Fruit fly (Drosophila melanogaster) whole organism, embryonic: ENCODE data around the gene CG15263.

Experiments used
- CG12219 ChIP-seq: fragments of 200-800 bp; sonication (Bioruptor generic); optimal IDR thresholded peaks from 3 replicates; lab custom pipeline; 2018; ENCODE audit warnings: missing biosample characterization, mild to moderate bottlenecking, missing genetic modification characterization
- CG12299 ChIP-seq: fragments of 200-800 bp; sonication (Bioruptor generic); optimal IDR thresholded peaks from 2 replicates; lab custom pipeline; 2018; ENCODE audit warnings: missing biosample characterization, mild to moderate bottlenecking, missing genetic modification characterization
- CG13287 ChIP-seq: fragments of 200-800 bp; sonication (Bioruptor generic); IDR thresholded peaks from 2 replicates; pipeline ENCODE4 v1.3.6; 2022; ENCODE audit warnings: missing biosample characterization, missing genetic modification characterization; ENCODE audit not compliant: partially characterized antibody
- CG14860 ChIP-seq: fragments of 200-800 bp; sonication (Bioruptor generic); IDR thresholded peaks from 3 replicates; pipeline ENCODE4 v1.3.6; 2022; ENCODE audit warnings: missing biosample characterization, missing genetic modification characterization; ENCODE audit not compliant: partially characterized antibody
- CG15479 ChIP-seq: fragments of 200-800 bp; sonication (Bioruptor generic); optimal IDR thresholded peaks from 3 replicates; lab custom pipeline; 2019; ENCODE audit warnings: missing biosample characterization, mild to moderate bottlenecking, missing genetic modification characterization, moderate library complexity
- CG16779 ChIP-seq: fragments of 200-800 bp; sonication (Bioruptor generic); IDR thresholded peaks from 2 replicates; pipeline ENCODE4 v1.3.6; 2022; ENCODE audit warnings: missing biosample characterization, missing genetic modification characterization
- CG30431 ChIP-seq: fragments of 200-800 bp; sonication (Bioruptor generic); optimal IDR thresholded peaks from 2 replicates; lab custom pipeline; 2017; ENCODE audit warnings: missing biosample characterization, missing genetic modification characterization
- CG3163 ChIP-seq: fragments of 200-800 bp; sonication (Bioruptor generic); optimal IDR thresholded peaks from 3 replicates; lab custom pipeline; 2016; ENCODE audit warnings: missing biosample characterization, missing genetic modification characterization
- CG34224 ChIP-seq: fragments of 200-800 bp; sonication (Bioruptor generic); IDR thresholded peaks from 3 replicates; pipeline ENCODE4 v1.3.6; 2022; ENCODE audit warnings: missing biosample characterization, missing genetic modification characterization; ENCODE audit not compliant: partially characterized antibody
- CG4404 ChIP-seq: fragments of 200-800 bp; sonication (Bioruptor generic); IDR thresholded peaks from 2 replicates; pipeline ENCODE4 v1.3.6; 2022; ENCODE audit warnings: missing biosample characterization, missing genetic modification characterization
- CG6791 ChIP-seq: fragments of 200-800 bp; sonication (Bioruptor generic); IDR thresholded peaks from 3 replicates; pipeline ENCODE4 v1.3.6; 2022; ENCODE audit warnings: missing biosample characterization, missing genetic modification characterization; ENCODE audit not compliant: partially characterized antibody
- CG7271 ChIP-seq: fragments of 200-800 bp; sonication (Bioruptor generic); optimal IDR thresholded peaks from 2 replicates; lab custom pipeline; 2018; ENCODE audit warnings: missing biosample characterization, mild to moderate bottlenecking, missing genetic modification characterization, moderate library complexity
- Deaf1 ChIP-seq: fragments of 200-800 bp; optimal IDR thresholded peaks from 3 replicates; lab custom pipeline; 2019; ENCODE audit warnings: missing biosample characterization, mild to moderate bottlenecking, missing genetic modification characterization, moderate library complexity
- Dll ChIP-seq: fragments of 200-800 bp; sonication (Bioruptor generic); IDR thresholded peaks from 4 replicates; pipeline ENCODE4 v1.3.6; 2022; ENCODE audit warnings: missing biosample characterization, missing genetic modification characterization; ENCODE audit not compliant: partially characterized antibody
- HLHmδ ChIP-seq: fragments of 200-800 bp; sonication (Bioruptor generic); optimal IDR thresholded peaks from 2 replicates; lab custom pipeline; 2018; ENCODE audit warnings: missing biosample characterization, mild to moderate bottlenecking, missing genetic modification characterization, moderate library complexity
- Med ChIP-seq: fragments of 200-800 bp; sonication (Bioruptor generic); peaks from one replicate; lab custom pipeline; 2016; ENCODE audit warnings: missing biosample characterization, missing genetic modification characterization, mild to moderate bottlenecking, inconsistent platforms, moderate library complexity
- NC2α ChIP-seq: fragments of 200-800 bp; sonication (Bioruptor generic); optimal IDR thresholded peaks from 2 replicates; lab custom pipeline; 2016; ENCODE audit warnings: missing biosample characterization, missing genetic modification characterization
- NC2β ChIP-seq: fragments of 200-800 bp; sonication (Bioruptor generic); optimal IDR thresholded peaks from 2 replicates; lab custom pipeline; 2016; ENCODE audit warnings: missing biosample characterization, missing genetic modification characterization
- Nf-YC ChIP-seq: fragments of 200-800 bp; optimal IDR thresholded peaks from 3 replicates; lab custom pipeline; 2019; ENCODE audit warnings: missing biosample characterization, mild to moderate bottlenecking, missing genetic modification characterization, moderate library complexity
- Scr ChIP-seq: fragments of 200-800 bp; sonication (Bioruptor generic); IDR thresholded peaks from 2 replicates; pipeline ENCODE4 v1.3.6; 2022; ENCODE audit warnings: missing biosample characterization, missing genetic modification characterization; ENCODE audit not compliant: partially characterized antibody
- Six4 ChIP-seq: fragments of 200-800 bp; sonication (Bioruptor generic); optimal IDR thresholded peaks from 2 replicates; lab custom pipeline; 2016; ENCODE audit warnings: missing biosample characterization, missing genetic modification characterization
- Stat92E ChIP-seq, 3 experiments: fragments of >200 bp in 2 of 3; fragments of 200-800 bp in 1 of 3; sonication (Bioruptor generic) in 1 of 3; optimal IDR thresholded peaks; 2 replicates each; lab custom pipeline; 2017 to 2019; ENCODE audit warnings: missing biosample characterization in 3 of 3, missing genetic modification characterization in 3 of 3, mild to moderate bottlenecking in 1 of 3, moderate library complexity in 1 of 3
- Tbp ChIP-seq: fragments of >200 bp; optimal IDR thresholded peaks from 2 replicates; lab custom pipeline; 2018; ENCODE audit warnings: missing biosample characterization, missing genetic modification characterization
- ara ChIP-seq: fragments of 200-800 bp; sonication (Bioruptor generic); IDR thresholded peaks from 2 replicates; pipeline ENCODE4 v1.3.6; 2022; ENCODE audit warnings: missing biosample characterization, missing genetic modification characterization
- ato ChIP-seq: fragments of 200-800 bp; sonication (Bioruptor generic); IDR thresholded peaks from 2 replicates; pipeline ENCODE4 v1.3.6; 2022; ENCODE audit warnings: missing biosample characterization, missing genetic modification characterization; ENCODE audit not compliant: partially characterized antibody
- cad ChIP-seq: fragments of >200 bp; optimal IDR thresholded peaks from 2 replicates; lab custom pipeline; 2017; ENCODE audit warnings: missing biosample characterization, missing genetic modification characterization
- cg ChIP-seq: fragments of 200-800 bp; sonication (Bioruptor generic); optimal IDR thresholded peaks from 3 replicates; lab custom pipeline; 2019; ENCODE audit warnings: missing biosample characterization, mild to moderate bottlenecking, missing genetic modification characterization, moderate library complexity
- chm ChIP-seq: fragments of 200-800 bp; sonication (Bioruptor generic); IDR thresholded peaks from 2 replicates; pipeline ENCODE4 v1.3.6; 2022; ENCODE audit warnings: missing biosample characterization, missing genetic modification characterization
- ci ChIP-seq: fragments of 200-800 bp; sonication (Bioruptor generic); IDR thresholded peaks from 3 replicates; pipeline ENCODE4 v1.3.6; 2022; ENCODE audit warnings: missing biosample characterization, missing genetic modification characterization
- crol ChIP-seq: fragments of 200-800 bp; sonication (Bioruptor generic); IDR thresholded peaks from 2 replicates; pipeline ENCODE4 v1.3.6; 2022; ENCODE audit warnings: missing biosample characterization, missing genetic modification characterization
- cwo ChIP-seq: fragments of 200-800 bp; sonication (Bioruptor generic); optimal IDR thresholded peaks from 3 replicates; lab custom pipeline; 2017; ENCODE audit warnings: missing biosample characterization, missing genetic modification characterization, mild to moderate bottlenecking, moderate library complexity, missing genetic modification reagents
- en ChIP-seq: fragments of 200-800 bp; sonication (Bioruptor generic); optimal IDR thresholded peaks from 2 replicates; lab custom pipeline; 2016; ENCODE audit warnings: missing biosample characterization, missing genetic modification characterization
- her ChIP-seq: fragments of 200-800 bp; sonication (Bioruptor generic); optimal IDR thresholded peaks from 2 replicates; lab custom pipeline; 2016; ENCODE audit warnings: missing biosample characterization, missing genetic modification characterization
- hkb ChIP-seq, 2 experiments: fragments of 200-800 bp in 1 of 2; fragments of >200 bp in 1 of 2; sonication (Bioruptor generic) in 1 of 2; IDR thresholded peaks in 1 of 2; optimal IDR thresholded peaks in 1 of 2; 2 replicates each; pipeline versions ENCODE4 v1.3.6 to Lab custom; 2017 to 2022; ENCODE audit warnings: missing biosample characterization in 1 of 2, missing genetic modification characterization in 1 of 2
- insv ChIP-seq, 2 experiments: fragments of 200-800 bp; sonication (Bioruptor generic); optimal IDR thresholded peaks; 3 replicates each; lab custom pipeline; 2016 to 2018; ENCODE audit warnings: missing biosample characterization in 2 of 2, missing genetic modification characterization in 2 of 2
- jing ChIP-seq: fragments of 200-800 bp; sonication (Bioruptor generic); optimal IDR thresholded peaks from 2 replicates; lab custom pipeline; 2018; ENCODE audit warnings: missing biosample characterization, mild to moderate bottlenecking, missing genetic modification characterization
- kni ChIP-seq: fragments of 200-800 bp; sonication (Bioruptor generic); optimal IDR thresholded peaks from 3 replicates; lab custom pipeline; 2017; ENCODE audit warnings: mild to moderate bottlenecking, missing biosample characterization, missing genetic modification reagents, missing genetic modification characterization
- luna ChIP-seq: fragments of 200-800 bp; sonication (Bioruptor generic); optimal IDR thresholded peaks from 2 replicates; lab custom pipeline; 2016; ENCODE audit warnings: missing biosample characterization, missing genetic modification characterization
- nerfin-1 ChIP-seq: fragments of 200-800 bp; sonication (Bioruptor generic); optimal IDR thresholded peaks from 3 replicates; lab custom pipeline; 2019; ENCODE audit warnings: missing biosample characterization, mild to moderate bottlenecking, missing genetic modification characterization, moderate library complexity
- onecut ChIP-seq: fragments of 200-800 bp; sonication (Bioruptor generic); IDR thresholded peaks from 2 replicates; pipeline ENCODE4 v1.3.6; 2022; ENCODE audit warnings: missing biosample characterization, missing genetic modification characterization
- peb ChIP-seq: fragments of 200-800 bp; sonication (Bioruptor generic); IDR thresholded peaks from 2 replicates; pipeline ENCODE4 v1.3.6; 2022; ENCODE audit warnings: missing biosample characterization, missing genetic modification characterization
- pros ChIP-seq: fragments of 200-800 bp; sonication (Bioruptor generic); optimal IDR thresholded peaks from 3 replicates; lab custom pipeline; 2019; ENCODE audit warnings: missing biosample characterization, mild to moderate bottlenecking, missing genetic modification characterization, moderate library complexity
- scrt ChIP-seq: fragments of 200-800 bp; sonication (Bioruptor generic); optimal IDR thresholded peaks from 2 replicates; lab custom pipeline; 2018; ENCODE audit warnings: missing biosample characterization, mild to moderate bottlenecking, missing genetic modification characterization, moderate library complexity
- sens ChIP-seq: fragments of 200-800 bp; sonication (Bioruptor generic); peaks from one replicate; lab custom pipeline; 2016; ENCODE audit warnings: missing biosample characterization, missing genetic modification characterization
- sob ChIP-seq: fragments of 200-800 bp; sonication (Bioruptor generic); IDR thresholded peaks from 2 replicates; pipeline ENCODE4 v1.3.6; 2022; ENCODE audit warnings: missing biosample characterization, missing genetic modification characterization
- tll ChIP-seq, 2 experiments: fragments of 200-800 bp in 1 of 2; fragments of >200 bp in 1 of 2; sonication (Bioruptor generic) in 1 of 2; optimal IDR thresholded peaks; 2 replicates each; lab custom pipeline; 2017 to 2019; ENCODE audit warnings: missing biosample characterization in 2 of 2, missing genetic modification characterization in 2 of 2, mild to moderate bottlenecking in 1 of 2, moderate library complexity in 1 of 2
- toy ChIP-seq: fragments of 200-800 bp; sonication (Bioruptor generic); IDR thresholded peaks from 2 replicates; pipeline ENCODE4 v1.3.6; 2022; ENCODE audit warnings: missing biosample characterization, missing genetic modification characterization
- wdn ChIP-seq: fragments of 200-800 bp; sonication (Bioruptor generic); IDR thresholded peaks from 2 replicates; pipeline ENCODE4 v1.3.6; 2022; ENCODE audit warnings: missing biosample characterization, missing genetic modification characterization

Gene CG15263

DNA sequence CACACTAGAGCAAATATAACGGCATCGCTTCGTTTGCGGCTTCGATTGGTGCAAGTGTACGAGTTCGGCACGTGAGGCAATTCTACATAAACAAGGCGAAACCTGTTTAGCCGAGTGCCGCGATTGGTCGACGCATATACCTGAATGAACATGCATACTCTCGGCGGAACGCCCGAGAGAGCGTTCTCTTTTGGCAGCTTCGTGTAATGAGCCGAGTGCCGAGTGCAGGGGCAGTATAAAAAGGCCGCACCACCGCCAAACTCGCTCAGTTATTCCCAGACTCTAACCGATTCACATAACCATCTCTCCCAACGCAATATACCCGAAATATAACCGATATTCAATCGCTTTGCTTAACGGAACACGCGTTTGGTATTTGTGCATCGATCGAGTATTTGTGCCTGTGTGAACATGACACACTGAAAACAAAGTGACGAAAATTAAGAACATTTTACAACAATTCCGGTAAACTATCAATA lies 48.8 kb downstream of the CG15263 start, which contains the start of gene esg (continued):
- no peak for TF ChIP-seq scrt
- no peak for TF ChIP-seq wdn
- TF ChIP-seq CG13287 (GFP tag; lab: Robert Waterston, UW): peak; percentile 53; the same call in 1 of the 2 replicates
- TF ChIP-seq Scr (GFP tag; lab: Robert Waterston, UW): peak; percentile 42; the same call in 1 of the 2 replicates
- TF ChIP-seq CG30431 (GFP tag; lab: Kevin White, UChicago): no peak
- TF ChIP-seq HLHmδ (GFP tag; lab: Kevin White, UChicago): peak; percentile 49
- TF ChIP-seq CG12219 (GFP tag; lab: Kevin White, UChicago): no peak
- TF ChIP-seq hkb (optimal IDR thresholded peaks at IDR 0.05; lab: Kevin White, UChicago): no peak
- TF ChIP-seq hkb (GFP tag; IDR thresholded peaks at IDR 0.05; lab: Robert Waterston, UW): peak; percentile 42; the same call in 1 of the 2 replicates
- TF ChIP-seq NC2α (GFP tag; lab: Kevin White, UChicago): peak; percentile 32
- peak; percentile 38; the same call in 1 of the 2 replicates for TF ChIP-seq chm (GFP tag; lab: Robert Waterston, UW)
- TF ChIP-seq Stat92E (GFP tag; optimal IDR thresholded peaks at IDR 0.05; lab: Kevin White, UChicago): peak in 1 of 3 experiments; percentile 58
- peak; percentile 98 for TF ChIP-seq CG15479 (GFP tag; lab: Kevin White, UChicago)
- peak; percentile 48; the same call in 2 of the 3 replicates for TF ChIP-seq CG6791
- TF ChIP-seq NC2β: peak; percentile 6
- no peak for TF ChIP-seq Six4 (GFP tag; lab: Kevin White, UChicago)
- TF ChIP-seq Nf-YC: peak; percentile 99
- no peak for TF ChIP-seq en
- no peak for TF ChIP-seq crol
- peak; percentile 83 for TF ChIP-seq CG3163 (GFP tag; lab: Kevin White, UChicago)
- TF ChIP-seq cad (GFP tag; lab: Kevin White, UChicago): peak; percentile 44
- peak; percentile 88 for TF ChIP-seq kni (GFP tag; lab: Kevin White, UChicago)
- TF ChIP-seq ato (GFP tag; lab: Robert Waterston, UW): peak; percentile 49; the same call in 1 of the 2 replicates
- TF ChIP-seq pros (GFP tag; lab: Kevin White, UChicago): peak; percentile 28
- TF ChIP-seq Deaf1 (tag; lab: Kevin White, UChicago): peak; percentile 100
- no peak for TF ChIP-seq her (GFP tag; lab: Kevin White, UChicago)
- peak; percentile 46; the same call in 1 of the 2 replicates for TF ChIP-seq ara (GFP tag; lab: Robert Waterston, UW)
- peak; percentile 76 for TF ChIP-seq jing (GFP tag; lab: Kevin White, UChicago)
- TF ChIP-seq CG7271 (tag; lab: Kevin White, UChicago): peak; percentile 12
- 0 out of 2 replicates have a peak, but pooled peaks have one; percentile 10 for TF ChIP-seq sob (GFP tag; lab: Robert Waterston, UW)
- no peak for TF ChIP-seq CG16779 (GFP tag; lab: Robert Waterston, UW)
- peak; percentile 61 for TF ChIP-seq sens (GFP tag; lab: Kevin White, UChicago)
- TF ChIP-seq luna (GFP tag; lab: Kevin White, UChicago): no peak
- peak in 1 of 2 experiments; percentile 13 for TF ChIP-seq insv (GFP tag; optimal IDR thresholded peaks at IDR 0.05; lab: Kevin White, UChicago)
- peak; percentile 68 for TF ChIP-seq Med (GFP tag; lab: Kevin White, UChicago)
- no peak for TF ChIP-seq peb (GFP tag; lab: Robert Waterston, UW)
- TF ChIP-seq Tbp (GFP tag; lab: Kevin White, UChicago): peak; percentile 85
- TF ChIP-seq cg (GFP tag; lab: Kevin White, UChicago): peak; percentile 91
- peak; percentile 36; the same call in 1 of the 3 replicates for TF ChIP-seq ci (GFP tag; lab: Robert Waterston, UW)
- TF ChIP-seq CG14860 (GFP tag; lab: Robert Waterston, UW): peak; percentile 25; the same call in 1 of the 3 replicates
- TF ChIP-seq onecut (GFP tag; lab: Robert Waterston, UW): 0 out of 2 replicates have a peak, but pooled peaks have one; percentile 11
- peak in 1 of 2 experiments; percentile 18 for TF ChIP-seq tll (GFP tag; optimal IDR thresholded peaks at IDR 0.05; lab: Kevin White, UChicago)
- no peak for TF ChIP-seq toy
- no peak for TF ChIP-seq CG4404 (GFP tag; lab: Robert Waterston, UW)
- peak; percentile 56; the same call in 2 of the 4 replicates for TF ChIP-seq Dll
- TF ChIP-seq CG12299 (tag; lab: Kevin White, UChicago): no peak
- TF ChIP-seq cwo (GFP tag; lab: Kevin White, UChicago): peak; percentile 75
- peak; percentile 42 for TF ChIP-seq nerfin-1 (tag; lab: Kevin White, UChicago)
- peak; percentile 63; the same call in 2 of the 3 replicates for TF ChIP-seq CG34224 (GFP tag; lab: Robert Waterston, UW)
